Fruit fly (Drosophila melanogaster) whole organism, embryonic: Measurements from ENCODE around the gene CG31807.

Source experiments
- CG10959 ChIP-seq: fragments of 200-800 bp; sonication (Bioruptor generic); IDR thresholded peaks from 2 replicates; pipeline ENCODE4 v1.3.6; 2022; ENCODE audit warnings: missing biosample characterization, missing genetic modification characterization
- CG12391 ChIP-seq: fragments of 200-800 bp; sonication (Bioruptor generic); optimal IDR thresholded peaks from 3 replicates; lab custom pipeline; 2018; ENCODE audit warnings: missing biosample characterization, mild to moderate bottlenecking, missing genetic modification characterization, moderate library complexity
- CG12659 ChIP-seq: fragments of 200-800 bp; sonication (Bioruptor generic); optimal IDR thresholded peaks from 3 replicates; lab custom pipeline; 2017; ENCODE audit warnings: mild to moderate bottlenecking, missing biosample characterization, missing genetic modification reagents, missing genetic modification characterization
- CG1602 ChIP-seq: fragments of 200-800 bp; sonication (Bioruptor generic); optimal IDR thresholded peaks from 3 replicates; lab custom pipeline; 2016; ENCODE audit warnings: missing biosample characterization, missing genetic modification characterization
- CG17385 ChIP-seq: fragments of 200-800 bp; sonication (Bioruptor generic); optimal IDR thresholded peaks from 3 replicates; lab custom pipeline; 2018; ENCODE audit warnings: missing biosample characterization, mild to moderate bottlenecking, missing genetic modification characterization
- CG18011 ChIP-seq: fragments of 200-800 bp; sonication (Bioruptor generic); optimal IDR thresholded peaks from 2 replicates; lab custom pipeline; 2017; ENCODE audit warnings: missing biosample characterization, missing genetic modification characterization, mild to moderate bottlenecking, moderate library complexity, missing genotype
- CG3163 ChIP-seq: fragments of 200-800 bp; sonication (Bioruptor generic); optimal IDR thresholded peaks from 3 replicates; lab custom pipeline; 2016; ENCODE audit warnings: missing biosample characterization, missing genetic modification characterization
- CG4328 ChIP-seq: fragments of 200-800 bp; sonication (Bioruptor generic); optimal IDR thresholded peaks from 3 replicates; lab custom pipeline; 2017; ENCODE audit warnings: missing biosample characterization, missing genetic modification reagents, missing genetic modification characterization
- CG4424 ChIP-seq: fragments of 200-800 bp; sonication (Bioruptor generic); optimal IDR thresholded peaks from 3 replicates; lab custom pipeline; 2016; ENCODE audit warnings: missing biosample characterization, missing genetic modification characterization
- CG4730 ChIP-seq: fragments of 200-800 bp; sonication (Bioruptor generic); IDR thresholded peaks from 2 replicates; pipeline ENCODE4 v1.3.6; 2022; ENCODE audit warnings: missing biosample characterization, missing genetic modification characterization
- CG6765 ChIP-seq: fragments of 200-800 bp; sonication (Bioruptor generic); optimal IDR thresholded peaks from 3 replicates; lab custom pipeline; 2017; ENCODE audit warnings: missing biosample characterization, mild to moderate bottlenecking, missing genetic modification characterization
- CG7786 ChIP-seq: fragments of 200-800 bp; sonication (Bioruptor generic); optimal IDR thresholded peaks from 2 replicates; lab custom pipeline; 2016; ENCODE audit warnings: missing biosample characterization, missing genetic modification characterization
- CG8388 ChIP-seq: fragments of 200-800 bp; sonication (Bioruptor generic); optimal IDR thresholded peaks from 2 replicates; lab custom pipeline; 2019; ENCODE audit warnings: missing biosample characterization, mild to moderate bottlenecking, missing genetic modification characterization, moderate library complexity
- CG8765 ChIP-seq: fragments of 200-800 bp; sonication (Bioruptor generic); IDR thresholded peaks from 2 replicates; pipeline ENCODE4 v1.3.6; 2022; ENCODE audit warnings: missing biosample characterization, missing genetic modification characterization
- CG9932 ChIP-seq: fragments of 200-800 bp; sonication (Bioruptor generic); IDR thresholded peaks from 2 replicates; pipeline ENCODE4 v1.3.6; 2022; ENCODE audit warnings: missing biosample characterization, missing genetic modification characterization
- Camta ChIP-seq: fragments of 200-800 bp; sonication (Bioruptor generic); optimal IDR thresholded peaks from 2 replicates; lab custom pipeline; 2016; ENCODE audit warnings: missing biosample characterization, missing genetic modification characterization
- D19A ChIP-seq: fragments of 200-800 bp; optimal IDR thresholded peaks from 3 replicates; lab custom pipeline; 2019; ENCODE audit warnings: missing biosample characterization, mild to moderate bottlenecking, missing genetic modification characterization, moderate library complexity
- Hmx ChIP-seq: fragments of 200-800 bp; sonication (Bioruptor generic); optimal IDR thresholded peaks from 2 replicates; lab custom pipeline; 2016; ENCODE audit warnings: missing biosample characterization, missing genetic modification characterization
- Hr39 ChIP-seq: fragments of >200 bp; optimal IDR thresholded peaks from 2 replicates; lab custom pipeline; 2017
- Hr78 ChIP-seq, 2 experiments: fragments of 200-800 bp in 1 of 2; fragments of >200 bp in 1 of 2; sonication (Bioruptor generic) in 1 of 2; optimal IDR thresholded peaks; 2 replicates each; lab custom pipeline; 2017 to 2019; ENCODE audit warnings: missing biosample characterization in 2 of 2, missing genetic modification characterization in 2 of 2, mild to moderate bottlenecking in 1 of 2, moderate library complexity in 1 of 2
- Hsf ChIP-seq: fragments of 200-800 bp; sonication (Bioruptor generic); optimal IDR thresholded peaks from 3 replicates; lab custom pipeline; 2016; ENCODE audit warnings: missing biosample characterization, missing genetic modification characterization
- Mes4 ChIP-seq: fragments of 200-800 bp; sonication (Bioruptor generic); optimal IDR thresholded peaks from 2 replicates; lab custom pipeline; 2016; ENCODE audit warnings: missing biosample characterization, missing genetic modification characterization
- NC2α ChIP-seq: fragments of 200-800 bp; sonication (Bioruptor generic); optimal IDR thresholded peaks from 2 replicates; lab custom pipeline; 2016; ENCODE audit warnings: missing biosample characterization, missing genetic modification characterization
- Rx ChIP-seq: fragments of 200-800 bp; sonication (Bioruptor generic); IDR thresholded peaks from 2 replicates; pipeline ENCODE4 v1.3.6; 2022; ENCODE audit warnings: missing biosample characterization, missing genetic modification characterization
- Xrp1 ChIP-seq: fragments of 200-800 bp; sonication (Bioruptor generic); IDR thresholded peaks from 2 replicates; pipeline ENCODE4 v1.3.6; 2022; ENCODE audit warnings: missing biosample characterization, missing genetic modification characterization
- btn ChIP-seq: fragments of 200-800 bp; sonication (Bioruptor generic); optimal IDR thresholded peaks from 2 replicates; lab custom pipeline; 2016; ENCODE audit warnings: missing biosample characterization, missing genetic modification characterization
- cad ChIP-seq: fragments of >200 bp; optimal IDR thresholded peaks from 2 replicates; lab custom pipeline; 2017; ENCODE audit warnings: missing biosample characterization, missing genetic modification characterization
- da ChIP-seq: fragments of 200-800 bp; sonication (Bioruptor generic); optimal IDR thresholded peaks from 2 replicates; lab custom pipeline; 2016; ENCODE audit warnings: missing biosample characterization, missing genetic modification characterization
- dpn ChIP-seq, 2 experiments: fragments of 200-800 bp; sonication (Bioruptor generic); optimal IDR thresholded peaks; 3 replicates each; lab custom pipeline; 2016; ENCODE audit warnings: missing biosample characterization in 2 of 2, missing genetic modification characterization in 2 of 2
- fd102C ChIP-seq: fragments of 200-800 bp; sonication (Bioruptor generic); optimal IDR thresholded peaks from 2 replicates; lab custom pipeline; 2018; ENCODE audit warnings: missing biosample characterization, mild to moderate bottlenecking, missing genetic modification characterization, moderate library complexity
- fd3F ChIP-seq: fragments of 200-800 bp; sonication (Bioruptor generic); optimal IDR thresholded peaks from 2 replicates; lab custom pipeline; 2018; ENCODE audit warnings: missing biosample characterization, mild to moderate bottlenecking, missing genetic modification characterization, moderate library complexity
- ftz-f1 ChIP-seq: fragments of 200-800 bp; sonication (Bioruptor generic); optimal IDR thresholded peaks from 2 replicates; lab custom pipeline; 2016; ENCODE audit warnings: missing biosample characterization, missing genetic modification characterization
- grn ChIP-seq: fragments of 200-800 bp; sonication (Bioruptor generic); optimal IDR thresholded peaks from 3 replicates; lab custom pipeline; 2017; ENCODE audit warnings: missing biosample characterization, missing genetic modification characterization
- lab ChIP-seq: fragments of 200-800 bp; sonication (Bioruptor generic); optimal IDR thresholded peaks from 3 replicates; lab custom pipeline; 2017; ENCODE audit warnings: missing biosample characterization, missing genetic modification characterization, mild to moderate bottlenecking, moderate library complexity, missing genetic modification reagents
- nerfin-2 ChIP-seq: fragments of 200-800 bp; sonication (Bioruptor generic); IDR thresholded peaks from 2 replicates; pipeline ENCODE4 v1.3.6; 2022; ENCODE audit warnings: missing biosample characterization, missing genetic modification characterization; ENCODE audit not compliant: partially characterized antibody
- pb ChIP-seq: fragments of 200-800 bp; sonication (Bioruptor generic); optimal IDR thresholded peaks from 3 replicates; lab custom pipeline; 2016; ENCODE audit warnings: missing biosample characterization, missing genetic modification characterization
- pnt ChIP-seq: fragments of 200-800 bp; sonication (Bioruptor generic); optimal IDR thresholded peaks from 3 replicates; lab custom pipeline; 2016; ENCODE audit warnings: missing biosample characterization, missing genetic modification characterization
- pros ChIP-seq: fragments of 200-800 bp; sonication (Bioruptor generic); optimal IDR thresholded peaks from 3 replicates; lab custom pipeline; 2019; ENCODE audit warnings: missing biosample characterization, mild to moderate bottlenecking, missing genetic modification characterization, moderate library complexity
- pum ChIP-seq: fragments of 200-800 bp; sonication (Bioruptor generic); optimal IDR thresholded peaks from 2 replicates; lab custom pipeline; 2016; ENCODE audit warnings: missing biosample characterization, missing genetic modification characterization
- rib ChIP-seq: fragments of 200-800 bp; sonication (Bioruptor generic); IDR thresholded peaks from 2 replicates; pipeline ENCODE4 v1.3.6; 2022; ENCODE audit warnings: missing biosample characterization, missing genetic modification characterization
- seq ChIP-seq: fragments of 200-800 bp; sonication (Bioruptor generic); IDR thresholded peaks from 2 replicates; pipeline ENCODE4 v1.3.6; 2022; ENCODE audit warnings: missing biosample characterization, missing genetic modification characterization
- slbo ChIP-seq: fragments of 200-800 bp; sonication (Bioruptor generic); IDR thresholded peaks from 2 replicates; pipeline ENCODE4 v1.3.6; 2022; ENCODE audit warnings: missing biosample characterization, missing genetic modification characterization
- slou ChIP-seq: fragments of 200-800 bp; sonication (Bioruptor generic); optimal IDR thresholded peaks from 3 replicates; lab custom pipeline; 2016; ENCODE audit warnings: missing biosample characterization, missing genetic modification characterization
- sob ChIP-seq: fragments of 200-800 bp; sonication (Bioruptor generic); IDR thresholded peaks from 2 replicates; pipeline ENCODE4 v1.3.6; 2022; ENCODE audit warnings: missing biosample characterization, missing genetic modification characterization
- ssp ChIP-seq: fragments of 200-800 bp; sonication (Bioruptor generic); IDR thresholded peaks from 2 replicates; pipeline ENCODE4 v1.3.6; 2022; ENCODE audit warnings: missing biosample characterization, missing genetic modification characterization
- sug ChIP-seq: fragments of 200-800 bp; optimal IDR thresholded peaks from 2 replicates; lab custom pipeline; 2019; ENCODE audit warnings: missing biosample characterization, mild to moderate bottlenecking, missing genetic modification characterization, moderate library complexity
- tna ChIP-seq: fragments of 200-800 bp; sonication (Bioruptor generic); IDR thresholded peaks from 2 replicates; pipeline ENCODE4 v1.3.6; 2022; ENCODE audit warnings: missing biosample characterization, missing genetic modification characterization; ENCODE audit not compliant: partially characterized antibody
- twi ChIP-seq: fragments of 200-800 bp; optimal IDR thresholded peaks from 2 replicates; lab custom pipeline; 2019; ENCODE audit warnings: missing biosample characterization, mild to moderate bottlenecking, missing genetic modification characterization, moderate library complexity
- unc-4 ChIP-seq: fragments of 200-800 bp; sonication (Bioruptor generic); IDR thresholded peaks from 2 replicates; pipeline ENCODE4 v1.3.6; 2022; ENCODE audit warnings: missing biosample characterization, missing genetic modification characterization; ENCODE audit not compliant: partially characterized antibody

CG31807 gene

DNA sequence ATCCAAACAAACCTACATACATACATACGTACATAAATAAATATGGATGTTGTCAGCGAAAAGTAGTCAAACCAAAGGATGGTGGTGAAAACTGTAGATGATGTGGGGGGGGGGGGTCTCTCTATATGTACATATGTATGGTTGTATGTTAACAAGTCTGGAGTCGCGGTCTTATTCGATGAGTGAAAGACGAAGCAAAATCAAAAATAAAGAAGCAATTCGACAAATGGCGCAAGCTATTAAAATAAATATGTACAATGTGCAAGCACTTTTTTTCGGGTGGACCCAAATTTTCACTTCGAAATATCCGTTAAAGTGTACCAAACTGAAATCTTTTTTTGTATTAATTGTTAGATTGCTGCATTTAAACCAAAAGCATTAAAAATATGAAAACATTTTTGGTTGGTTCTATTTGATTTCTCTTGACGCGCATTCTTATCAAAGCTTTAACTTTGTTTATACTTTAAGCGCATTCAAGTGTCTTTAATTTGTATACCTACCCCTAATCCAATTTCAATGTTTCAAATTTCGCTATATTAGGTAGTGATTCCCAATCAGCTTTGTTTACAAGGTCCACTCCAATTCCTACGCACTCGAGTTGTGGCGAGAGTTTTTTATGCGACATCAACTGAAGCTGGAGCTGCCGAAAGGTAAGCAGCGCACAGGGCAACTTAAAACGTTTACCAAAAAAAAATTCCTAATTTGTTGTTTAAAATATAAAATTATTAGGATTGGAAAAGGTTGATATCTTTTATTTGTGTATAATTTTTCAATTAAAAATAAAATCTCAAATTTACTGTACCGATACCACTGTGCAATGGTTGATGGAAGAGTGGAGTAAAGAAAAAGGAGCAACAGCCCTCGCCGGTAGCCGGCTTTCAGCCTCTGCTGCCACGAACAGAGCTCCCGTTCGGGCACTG lies at the start of gene CG31807 (continued):
- TF ChIP-seq Camta (GFP tag; lab: Kevin White, UChicago) (peak; percentile 73), fd102C (GFP tag; lab: Kevin White, UChicago) (no peak), Hmx (GFP tag; lab: Kevin White, UChicago) (peak; percentile 42), CG3163 (GFP tag; lab: Kevin White, UChicago) (peak; percentile 36), grn (GFP tag; lab: Kevin White, UChicago) (no peak), da (GFP tag; lab: Kevin White, UChicago) (no peak), CG4424 (GFP tag; lab: Kevin White, UChicago) (peak; percentile 33), CG8765 (no peak), rib (no peak), NC2α (GFP tag; lab: Kevin White, UChicago) (peak; percentile 17), pb (peak; percentile 36), CG12659 (peak; percentile 62), CG4328 (peak; percentile 27), pnt (GFP tag; lab: Kevin White, UChicago) (peak; percentile 5), CG8388 (GFP tag; lab: Kevin White, UChicago) (peak; percentile 68), dpn (GFP tag; optimal IDR thresholded peaks at IDR 0.05; lab: Kevin White, UChicago) (peak; percentile 47 to 65), CG10959 (GFP tag; lab: Robert Waterston, UW) (no peak), pum (GFP tag; lab: Kevin White, UChicago) (peak; percentile 42), sug (peak; percentile 48), CG9932 (GFP tag; lab: Robert Waterston, UW) (0 out of 2 replicates have a peak, but pooled peaks have one; percentile 25), Hsf (GFP tag; lab: Kevin White, UChicago) (peak; percentile 84), Rx (GFP tag; lab: Robert Waterston, UW) (no peak), pros (GFP tag; lab: Kevin White, UChicago) (peak; percentile 18), CG7786 (peak; percentile 68), cad (GFP tag; lab: Kevin White, UChicago) (no peak), Mes4 (peak; percentile 75), CG17385 (GFP tag; lab: Kevin White, UChicago) (peak; percentile 78), CG1602 (GFP tag; lab: Kevin White, UChicago) (peak; percentile 3), nerfin-2 (GFP tag; lab: Robert Waterston, UW) (no peak), lab (GFP tag; lab: Kevin White, UChicago) (peak; percentile 68), twi (peak; percentile 51), sob (peak; percentile 39; the same call in 1 of the 2 replicates), ssp (GFP tag; lab: Robert Waterston, UW) (0 out of 2 replicates have a peak, but pooled peaks have one; percentile 18), fd3F (GFP tag; lab: Kevin White, UChicago) (peak; percentile 45), CG6765 (GFP tag; lab: Kevin White, UChicago) (peak; percentile 26), CG18011 (GFP tag; lab: Kevin White, UChicago) (peak; percentile 55), Xrp1 (GFP tag; lab: Robert Waterston, UW) (peak; percentile 39; the same call in 1 of the 2 replicates), CG12391 (tag; lab: Kevin White, UChicago) (peak; percentile 84), seq (GFP tag; lab: Robert Waterston, UW) (peak; percentile 69), ftz-f1 (no peak), unc-4 (GFP tag; lab: Robert Waterston, UW) (no peak), D19A (tag; lab: Kevin White, UChicago) (peak; percentile 73), CG4730 (GFP tag; lab: Robert Waterston, UW) (peak; percentile 52), slou (GFP tag; lab: Kevin White, UChicago) (peak; percentile 18), Hr39 (no peak), slbo (peak; percentile 58), Hr78 (GFP tag; optimal IDR thresholded peaks at IDR 0.05; lab: Kevin White, UChicago) (peak in 1 of 2 experiments; percentile 4), tna (GFP tag; lab: Robert Waterston, UW) (no peak), btn (GFP tag; lab: Kevin White, UChicago) (peak; percentile 41)
